Fruit fly (Drosophila melanogaster): Measurements from ENCODE around the gene CG12773.

The CG12773 gene

dm6 chrX:1353322-1354212 lies at the start of gene CG12773, which contains the start of gene CG11417:
CG12773 (minus strand) TSS chrX:1353981.
CG11417 (plus strand) TSS chrX:1354014.
- TF ChIP-seq noc (tag; optimal IDR thresholded peaks at IDR 0.05): no peak

dm6 chrX:1399056-1400003 lies 45.5 kb upstream of the CG12773 start:
- no peak for TF ChIP-seq noc (tag; optimal IDR thresholded peaks at IDR 0.05)

- TF ChIP-seq noc (tag; optimal IDR thresholded peaks at IDR 0.05): no peak
Measured at dm6 chrX:1398455-1399055, 44.8 kb upstream of the CG12773 start.

dm6 chrX:1397649-1398454 lies 44.1 kb upstream of the CG12773 start:
- TF ChIP-seq noc (tag; optimal IDR thresholded peaks at IDR 0.05): no peak

- TF ChIP-seq noc (tag; optimal IDR thresholded peaks at IDR 0.05): peak; percentile 7
Measured at dm6 chrX:1392875-1393274, 39.1 kb upstream of the CG12773 start, which contains the start of gene Rilpl. Rilpl (plus strand) TSS chrX:1393054.

- TF ChIP-seq noc (tag; optimal IDR thresholded peaks at IDR 0.05): no peak
Measured at dm6 chrX:1388148-1388703, 34.4 kb upstream of the CG12773 start.

dm6 chrX:1387149-1387752 lies 33.5 kb upstream of the CG12773 start:
- no peak for TF ChIP-seq noc (tag; optimal IDR thresholded peaks at IDR 0.05)

- no peak for TF ChIP-seq noc (tag; optimal IDR thresholded peaks at IDR 0.05)
Measured at dm6 chrX:1384232-1384631, 30.5 kb upstream of the CG12773 start.

dm6 chrX:1382489-1382888 lies 28.7 kb upstream of the CG12773 start:
- no peak for TF ChIP-seq noc (tag; optimal IDR thresholded peaks at IDR 0.05)

dm6 chrX:1381413-1381991 lies 27.7 kb upstream of the CG12773 start:
- TF ChIP-seq noc (tag; optimal IDR thresholded peaks at IDR 0.05): no peak

dm6 chrX:1380350-1381060 lies 26.7 kb upstream of the CG12773 start, which contains the start of the genes CG3719 and CG32813:
CG3719 (minus strand) TSS chrX:1380480.
CG32813 (plus strand) TSS chrX:1380914.
- no peak for TF ChIP-seq noc (tag; optimal IDR thresholded peaks at IDR 0.05)

dm6 chrX:1379692-1380349 lies 26.0 kb upstream of the CG12773 start:
- TF ChIP-seq noc (tag; optimal IDR thresholded peaks at IDR 0.05): no peak

Measured in whole organism, larva.